Worm (Caenorhabditis elegans): Measurements from ENCODE around the gene T27A8.3.

- TF ChIP-seq lin-39 (tag; optimal IDR thresholded peaks at IDR 0.05): no peak
- TF ChIP-seq nhr-6 (tag; optimal IDR thresholded peaks at IDR 0.05): no peak
- no peak for TF ChIP-seq ceh-82 (tag; optimal IDR thresholded peaks at IDR 0.05)
Observed at ce11 chrX:16030506-16030905, 32.0 kb upstream of the T27A8.3 start, which contains the start of gene mboa-1.
